Worm (Caenorhabditis elegans) whole organism, young adult: Measurements from ENCODE around the gene mars-1.

Source experiments
- B0336.3 ChIP-seq: fragments of 200-800 bp; sonication (Bioruptor generic); IDR thresholded peaks from 2 replicates; pipeline ENCODE4 v1.3.6; 2022; ENCODE audit warnings: missing genetic modification characterization, missing compliant biosample characterization
- F10E7.11 ChIP-seq: sonication (generic microtip); optimal IDR thresholded peaks from 2 replicates; lab custom pipeline; 2017; ENCODE audit warnings: mild to moderate bottlenecking, missing genetic modification characterization, moderate library complexity, missing compliant biosample characterization
- F23B12.7 ChIP-seq: sonication (generic microtip); optimal IDR thresholded peaks from 2 replicates; lab custom pipeline; 2017; ENCODE audit warnings: missing genetic modification characterization, mild to moderate bottlenecking, missing compliant biosample characterization, antibody characterized with exemption, moderate library complexity; ENCODE audit not compliant: insufficient read depth
- F39B2.1 ChIP-seq: fragments of 200-800 bp; sonication (Bioruptor generic); IDR thresholded peaks from 2 replicates; pipeline ENCODE4 v1.3.6; 2022; ENCODE audit warnings: missing genetic modification reagents, missing genetic modification characterization, missing compliant biosample characterization
- F49E8.2 ChIP-seq: sonication (generic microtip); optimal IDR thresholded peaks from 3 replicates; lab custom pipeline; 2017; ENCODE audit warnings: missing genetic modification characterization, mild to moderate bottlenecking, missing compliant biosample characterization, antibody characterized with exemption, moderate library complexity; ENCODE audit not compliant: insufficient read depth
- K11D2.4 ChIP-seq: fragments of 200-800 bp; sonication (Bioruptor generic); IDR thresholded peaks from 2 replicates; pipeline ENCODE4 v1.3.6; 2022; ENCODE audit warnings: missing genetic modification reagents, missing genetic modification characterization, missing compliant biosample characterization
- aptf-3 ChIP-seq: fragments of 200-800 bp; sonication (Bioruptor generic); IDR thresholded peaks from 2 replicates; pipeline ENCODE4 v1.3.6; 2022; ENCODE audit warnings: missing genetic modification characterization, missing compliant biosample characterization
- athp-1 ChIP-seq: sonication (generic microtip); optimal IDR thresholded peaks from 2 replicates; lab custom pipeline; 2017; ENCODE audit warnings: mild to moderate bottlenecking, missing genetic modification characterization, missing compliant biosample characterization
- attf-3 ChIP-seq: fragments of 200-800 bp; sonication (Bioruptor generic); conservative IDR thresholded peaks from 2 replicates; pipeline ENCODE4 v1.3.6; 2022; ENCODE audit warnings: missing genetic modification reagents, missing genetic modification characterization, missing compliant biosample characterization
- bed-1 ChIP-seq: fragments of 200-800 bp; sonication (Bioruptor generic); IDR thresholded peaks from 2 replicates; pipeline ENCODE4 v1.3.6; 2022; ENCODE audit warnings: missing genetic modification reagents, missing genetic modification characterization, missing compliant biosample characterization
- bed-2 ChIP-seq: fragments of 200-800 bp; sonication (Bioruptor generic); IDR thresholded peaks from 2 replicates; pipeline ENCODE4 v1.3.6; 2022; ENCODE audit warnings: missing genetic modification reagents, missing genetic modification characterization, missing compliant biosample characterization
- cebp-2 ChIP-seq: fragments of 200-800 bp; sonication (Bioruptor generic); IDR thresholded peaks from 2 replicates; pipeline ENCODE4 v1.3.6; 2022; ENCODE audit warnings: missing genetic modification characterization, missing compliant biosample characterization
- ceh-100 ChIP-seq: fragments of 200-800 bp; sonication (Bioruptor generic); IDR thresholded peaks from 2 replicates; pipeline ENCODE4 v1.3.6; 2022; ENCODE audit warnings: missing genetic modification reagents, missing genetic modification characterization, missing compliant biosample characterization
- ceh-40 ChIP-seq: fragments of 200-800 bp; sonication (Bioruptor generic); IDR thresholded peaks from 2 replicates; pipeline ENCODE4 v1.3.6; 2022; ENCODE audit warnings: missing genetic modification characterization, missing compliant biosample characterization
- ceh-58 ChIP-seq: fragments of 200-800 bp; sonication (Bioruptor generic); IDR thresholded peaks from 2 replicates; pipeline ENCODE4 v1.3.6; 2022; ENCODE audit warnings: missing genetic modification characterization, missing compliant biosample characterization
- ceh-91 ChIP-seq: fragments of 200-800 bp; sonication (Bioruptor generic); IDR thresholded peaks from 2 replicates; pipeline ENCODE4 v1.3.6; 2022; ENCODE audit warnings: missing genetic modification reagents, missing genetic modification characterization, missing compliant biosample characterization
- chd-7 ChIP-seq: sonication (generic microtip); optimal IDR thresholded peaks from 2 replicates; lab custom pipeline; 2016; ENCODE audit warnings: mild to moderate bottlenecking, missing genetic modification characterization, moderate library complexity, missing compliant biosample characterization
- efl-1 ChIP-seq: fragments of 150-350 bp; optimal IDR thresholded peaks from 2 replicates; lab custom pipeline; 2014; ENCODE audit warnings: missing biosample characterization, missing genetic modification reagents, missing genetic modification characterization
- egrh-3 ChIP-seq: fragments of 200-800 bp; sonication (Bioruptor generic); IDR thresholded peaks from 2 replicates; pipeline ENCODE4 v1.3.6; 2022; ENCODE audit warnings: missing genetic modification reagents, missing genetic modification characterization, missing compliant biosample characterization
- ekl-4 ChIP-seq: fragments of 200-800 bp; sonication (Bioruptor generic); IDR thresholded peaks from 2 replicates; pipeline ENCODE4 v1.3.6; 2022; ENCODE audit warnings: missing genetic modification reagents, missing genetic modification characterization, missing compliant biosample characterization
- ets-4 ChIP-seq: fragments of 200-800 bp; sonication (Bioruptor generic); optimal IDR thresholded peaks from 2 replicates; lab custom pipeline; 2018; ENCODE audit warnings: mild to moderate bottlenecking, missing genetic modification characterization, missing compliant biosample characterization
- gei-17 ChIP-seq: fragments of 200-800 bp; sonication (Bioruptor generic); optimal IDR thresholded peaks from 2 replicates; lab custom pipeline; 2018; ENCODE audit warnings: mild to moderate bottlenecking, missing genetic modification characterization, missing compliant biosample characterization
- hlh-26 ChIP-seq: fragments of 200-800 bp; sonication (Bioruptor generic); conservative IDR thresholded peaks from 2 replicates; pipeline ENCODE4 v1.3.6; 2022; ENCODE audit warnings: missing genetic modification reagents, missing genetic modification characterization, missing compliant biosample characterization
- hmg-1.2 ChIP-seq: fragments of 200-800 bp; sonication (Bioruptor generic); IDR thresholded peaks from 2 replicates; pipeline ENCODE4 v1.3.6; 2022; ENCODE audit warnings: missing genetic modification reagents, missing genetic modification characterization, missing compliant biosample characterization
- hrde-1 ChIP-seq: sonication (generic microtip); optimal IDR thresholded peaks from 2 replicates; lab custom pipeline; 2016; ENCODE audit warnings: missing genetic modification characterization, mild to moderate bottlenecking, missing compliant biosample characterization, moderate library complexity, missing genotype, missing genetic modification reagents, borderline replicate concordance
- hsf-1 ChIP-seq: fragments of 200-800 bp; sonication (Bioruptor generic); IDR thresholded peaks from 2 replicates; pipeline ENCODE4 v1.3.6; 2022; ENCODE audit warnings: missing genetic modification reagents, missing genetic modification characterization, missing compliant biosample characterization
- let-607 ChIP-seq, 2 experiments: fragments of 200-800 bp in 1 of 2; sonication (Bioruptor generic) in 1 of 2; sonication (generic microtip) in 1 of 2; optimal IDR thresholded peaks; 2 replicates each; lab custom pipeline; 2016 to 2018; ENCODE audit warnings: mild to moderate bottlenecking in 2 of 2, missing compliant biosample characterization in 2 of 2, missing genetic modification characterization in 2 of 2, moderate library complexity in 2 of 2, missing genotype in 1 of 2
- lin-26 ChIP-seq: fragments of 200-800 bp; sonication (Bioruptor generic); IDR thresholded peaks from 2 replicates; pipeline ENCODE4 v1.3.6; 2022; ENCODE audit warnings: missing genetic modification reagents, missing genetic modification characterization, missing compliant biosample characterization
- lin-54 ChIP-seq: fragments of 200-800 bp; sonication (Bioruptor generic); optimal IDR thresholded peaks from 2 replicates; lab custom pipeline; 2018; ENCODE audit warnings: mild to moderate bottlenecking, missing genetic modification characterization, missing compliant biosample characterization
- lir-1 ChIP-seq: fragments of 200-800 bp; sonication (Bioruptor generic); conservative IDR thresholded peaks from 2 replicates; pipeline ENCODE4 v1.3.6; 2022; ENCODE audit warnings: missing genetic modification reagents, missing genetic modification characterization, missing compliant biosample characterization
- lsy-27 ChIP-seq: sonication (generic microtip); optimal IDR thresholded peaks from 2 replicates; lab custom pipeline; 2017; ENCODE audit warnings: missing genetic modification characterization, mild to moderate bottlenecking, missing compliant biosample characterization, antibody characterized with exemption, missing genotype, borderline replicate concordance; ENCODE audit not compliant: insufficient read depth
- madf-10 ChIP-seq: sonication (generic microtip); optimal IDR thresholded peaks from 2 replicates; lab custom pipeline; 2016; ENCODE audit warnings: mild to moderate bottlenecking, missing genetic modification characterization, missing compliant biosample characterization
- madf-8 ChIP-seq: fragments of 200-800 bp; sonication (Bioruptor generic); conservative IDR thresholded peaks from 2 replicates; pipeline ENCODE4 v1.3.6; 2022; ENCODE audit warnings: missing genetic modification reagents, missing genetic modification characterization, missing compliant biosample characterization
- mxl-1 ChIP-seq: sonication (generic microtip); optimal IDR thresholded peaks from 2 replicates; lab custom pipeline; 2016; ENCODE audit warnings: missing genetic modification characterization, missing compliant biosample characterization
- pha-4 ChIP-seq: fragments of 150-350 bp; sonication (generic microtip); optimal IDR thresholded peaks from 2 replicates; lab custom pipeline; 2014; ENCODE audit warnings: missing biosample characterization, missing genetic modification reagents, missing genetic modification characterization
- rcor-1 ChIP-seq: fragments of 200-800 bp; sonication (Bioruptor generic); IDR thresholded peaks from 2 replicates; pipeline ENCODE4 v1.3.6; 2022; ENCODE audit warnings: missing genetic modification reagents, missing genetic modification characterization, missing compliant biosample characterization
- repo-1 ChIP-seq: sonication (generic microtip); optimal IDR thresholded peaks from 2 replicates; lab custom pipeline; 2017; ENCODE audit warnings: mild to moderate bottlenecking, missing genetic modification characterization, missing compliant biosample characterization
- sdz-38 ChIP-seq: sonication (generic microtip); optimal IDR thresholded peaks from 2 replicates; lab custom pipeline; 2016; ENCODE audit warnings: missing genotype, missing genetic modification characterization, missing compliant biosample characterization
- snpc-4 ChIP-seq, 5 experiments: fragments of 150-350 bp in 1 of 5; sonication (generic microtip) in 4 of 5; optimal IDR thresholded peaks; 2 replicates each; lab custom pipeline; 2014 to 2018; ENCODE audit warnings: missing genetic modification characterization in 5 of 5, missing biosample characterization in 3 of 5, antibody characterized with exemption in 2 of 5, mild to moderate bottlenecking in 2 of 5, missing compliant biosample characterization in 2 of 5, missing genotype in 2 of 5, moderate library complexity in 2 of 5, missing genetic modification reagents in 1 of 5
- sptf-2 ChIP-seq: fragments of 200-800 bp; sonication (Bioruptor generic); optimal IDR thresholded peaks from 2 replicates; lab custom pipeline; 2018; ENCODE audit warnings: mild to moderate bottlenecking, missing genetic modification characterization, missing compliant biosample characterization
- tlf-1 ChIP-seq: fragments of 200-800 bp; sonication (Bioruptor generic); optimal IDR thresholded peaks from 2 replicates; lab custom pipeline; 2018; ENCODE audit warnings: mild to moderate bottlenecking, missing genetic modification characterization, missing compliant biosample characterization
- unc-62 ChIP-seq: fragments of 150-350 bp; optimal IDR thresholded peaks from 2 replicates; lab custom pipeline; 2014; ENCODE audit warnings: missing biosample characterization, missing genetic modification reagents, missing genetic modification characterization
- xnd-1 ChIP-seq: sonication (generic microtip); optimal IDR thresholded peaks from 2 replicates; lab custom pipeline; 2016; ENCODE audit warnings: missing genotype, missing genetic modification reagents, missing genetic modification characterization, missing compliant biosample characterization
- zim-3 ChIP-seq: sonication (generic microtip); optimal IDR thresholded peaks from 2 replicates; lab custom pipeline; 2017; ENCODE audit warnings: mild to moderate bottlenecking, missing genetic modification characterization, moderate library complexity, missing compliant biosample characterization
- ztf-18 ChIP-seq: sonication (generic microtip); optimal IDR thresholded peaks from 2 replicates; lab custom pipeline; 2016; ENCODE audit warnings: missing genotype, mild to moderate bottlenecking, missing genetic modification characterization, missing compliant biosample characterization
- ztf-22 ChIP-seq: fragments of 200-800 bp; sonication (Bioruptor generic); optimal IDR thresholded peaks from 2 replicates; lab custom pipeline; 2018; ENCODE audit warnings: mild to moderate bottlenecking, missing genetic modification characterization, moderate library complexity, missing compliant biosample characterization
- ztf-26 ChIP-seq: sonication (generic microtip); optimal IDR thresholded peaks from 2 replicates; lab custom pipeline; 2017; ENCODE audit warnings: missing genetic modification characterization, missing compliant biosample characterization

mars-1 gene

ce11 chrIV:11601721-11602405 is 33.4 kb downstream of the mars-1 start (continued):
- no peak for TF ChIP-seq hlh-26 (GFP tag; lab: Robert Waterston, UW)
- TF ChIP-seq rcor-1, result no peak
- TF ChIP-seq sptf-2, result no peak
- TF ChIP-seq lin-26, result no peak
- TF ChIP-seq ztf-18 (tag; lab: Kevin White, UChicago), result no peak
- no peak for TF ChIP-seq ets-4 (GFP tag; lab: Kevin White, UChicago)
- no peak for TF ChIP-seq ztf-26 (tag; lab: Kevin White, UChicago)
- 0 out of 2 replicates have a peak, but pooled peaks have one; percentile 14 for TF ChIP-seq K11D2.4 (GFP tag; lab: Robert Waterston, UW)
- no peak for TF ChIP-seq zim-3 (tag; lab: Kevin White, UChicago)
- TF ChIP-seq snpc-4 (GFP tag; optimal IDR thresholded peaks at IDR 0.05; lab: Kevin White, UChicago), result no peak
- TF ChIP-seq snpc-4 (tag; optimal IDR thresholded peaks at IDR 0.05; lab: Kevin White, UChicago), result peak; percentile 25 to 57 (median 36)
- TF ChIP-seq F10E7.11 (tag; lab: Kevin White, UChicago), result no peak
- no peak for TF ChIP-seq cebp-2 (GFP tag; lab: Robert Waterston, UW)
- no peak; the same call in 1 of the 2 replicates for TF ChIP-seq lir-1
- peak; percentile 36 for TF ChIP-seq lin-54 (GFP tag; lab: Kevin White, UChicago)
- no peak; the same call in 1 of the 2 replicates for TF ChIP-seq B0336.3 (GFP tag; lab: Robert Waterston, UW)
- TF ChIP-seq bed-2 (GFP tag; lab: Robert Waterston, UW), result no peak
- TF ChIP-seq aptf-3, result no peak
- peak; percentile 35 for TF ChIP-seq tlf-1 (GFP tag; lab: Kevin White, UChicago)
- no peak for TF ChIP-seq bed-1 (GFP tag; lab: Robert Waterston, UW)
- TF ChIP-seq repo-1 (tag; lab: Kevin White, UChicago), result peak; percentile 54
- TF ChIP-seq hsf-1 (GFP tag; lab: Robert Waterston, UW), result peak; percentile 28; the same call in 1 of the 2 replicates
- TF ChIP-seq ceh-40, result no peak
- peak; percentile 75 for TF ChIP-seq F23B12.7 (tag; lab: Kevin White, UChicago)
- TF ChIP-seq attf-3 (GFP tag; lab: Robert Waterston, UW), result no peak; the same call in 1 of the 2 replicates
- peak; percentile 23 for TF ChIP-seq lsy-27 (tag; lab: Kevin White, UChicago)
- TF ChIP-seq efl-1, result no peak
- TF ChIP-seq egrh-3 (GFP tag; lab: Robert Waterston, UW), result 0 out of 2 replicates have a peak, but pooled peaks have one; percentile 16
- TF ChIP-seq let-607 (tag; optimal IDR thresholded peaks at IDR 0.05; lab: Kevin White, UChicago), result no peak
- no peak for TF ChIP-seq madf-8
- no peak for TF ChIP-seq ztf-22 (GFP tag; lab: Kevin White, UChicago)
- no peak for TF ChIP-seq sdz-38
- TF ChIP-seq pha-4 (tag; lab: Kevin White, UChicago), result peak; percentile 19
- TF ChIP-seq mxl-1 (tag; lab: Kevin White, UChicago), result no peak
- peak; percentile 11 for TF ChIP-seq madf-10 (tag; lab: Kevin White, UChicago)
- TF ChIP-seq chd-7 (tag; lab: Kevin White, UChicago), result peak; percentile 5
- TF ChIP-seq F49E8.2, result peak; percentile 78
- TF ChIP-seq F39B2.1 (GFP tag; lab: Robert Waterston, UW), result no peak
- peak; percentile 64 for TF ChIP-seq ceh-100 (GFP tag; lab: Robert Waterston, UW)
- no peak for TF ChIP-seq hrde-1 (tag; lab: Kevin White, UChicago)
- TF ChIP-seq athp-1 (tag; lab: Kevin White, UChicago), result no peak
- no peak for TF ChIP-seq ceh-58 (GFP tag; lab: Robert Waterston, UW)
- TF ChIP-seq gei-17, result no peak
- TF ChIP-seq ceh-91, result peak; percentile 67
- TF ChIP-seq hmg-1.2 (GFP tag; lab: Robert Waterston, UW), result peak; percentile 76
- TF ChIP-seq unc-62 (GFP tag; lab: Kevin White, UChicago), result no peak
- peak; percentile 24 for TF ChIP-seq xnd-1 (tag; lab: Kevin White, UChicago)
- no peak for TF ChIP-seq ekl-4 (GFP tag; lab: Robert Waterston, UW)
